Fruit fly (Drosophila melanogaster) Kc167 (cell line): Measurements from ENCODE around the gene Trf2.

Source experiments
- Myc ChIP-seq: fragments of >200 bp; optimal IDR thresholded peaks from 2 replicates; lab custom pipeline; 2017; ENCODE audit warnings: missing external identifiers
- h ChIP-seq: fragments of >200 bp; optimal IDR thresholded peaks from 3 replicates; lab custom pipeline; 2018; ENCODE audit warnings: missing external identifiers
- insv ChIP-seq: fragments of >200 bp; optimal IDR thresholded peaks from 3 replicates; lab custom pipeline; 2018; ENCODE audit warnings: missing external identifiers
- ttk ChIP-seq: sonication (Bioruptor generic); optimal IDR thresholded peaks from 2 replicates; lab custom pipeline; 2017; ENCODE audit warnings: missing external identifiers

DNA sequence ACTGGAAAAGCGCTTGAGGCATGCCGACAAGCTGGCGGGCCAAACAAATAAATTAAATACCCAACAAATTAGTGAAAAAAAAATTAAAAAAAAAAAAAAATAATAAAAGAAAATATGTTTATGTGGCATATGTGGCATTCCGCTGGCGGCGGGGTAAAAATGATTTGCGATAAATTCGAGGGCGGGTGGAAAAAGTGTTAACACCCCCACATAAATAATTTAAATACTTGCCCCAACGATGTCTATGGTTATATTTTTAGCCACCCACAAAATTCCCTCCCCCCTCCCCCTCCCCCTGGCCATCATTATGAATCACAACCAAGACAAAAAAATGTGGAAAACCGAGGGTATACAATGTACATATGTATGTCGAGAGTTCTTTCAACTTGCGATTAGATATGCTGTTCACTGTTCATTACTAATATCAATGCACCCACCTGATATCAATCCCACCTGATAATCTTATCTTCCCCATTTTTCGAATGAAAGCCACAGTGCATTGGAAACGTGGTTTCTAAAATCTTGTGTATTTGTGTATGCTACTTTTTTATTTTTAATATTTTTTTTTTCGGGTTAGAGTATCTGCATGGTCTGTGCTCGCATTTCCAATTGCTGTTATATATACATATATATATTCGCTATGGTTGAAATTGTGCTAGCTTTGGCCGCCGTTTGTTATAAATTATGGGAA is 41.3 kb downstream of the Trf2 start:
- no peak for TF ChIP-seq Myc (lab: Kevin White, UChicago)
- no peak for TF ChIP-seq insv
- TF ChIP-seq h (lab: Kevin White, UChicago), result no peak
- TF ChIP-seq ttk (lab: Kevin White, UChicago), result no peak
